Worm (Caenorhabditis elegans): Measurements from ENCODE around the gene ZK1098.12.

ZK1098.12 gene

DNA sequence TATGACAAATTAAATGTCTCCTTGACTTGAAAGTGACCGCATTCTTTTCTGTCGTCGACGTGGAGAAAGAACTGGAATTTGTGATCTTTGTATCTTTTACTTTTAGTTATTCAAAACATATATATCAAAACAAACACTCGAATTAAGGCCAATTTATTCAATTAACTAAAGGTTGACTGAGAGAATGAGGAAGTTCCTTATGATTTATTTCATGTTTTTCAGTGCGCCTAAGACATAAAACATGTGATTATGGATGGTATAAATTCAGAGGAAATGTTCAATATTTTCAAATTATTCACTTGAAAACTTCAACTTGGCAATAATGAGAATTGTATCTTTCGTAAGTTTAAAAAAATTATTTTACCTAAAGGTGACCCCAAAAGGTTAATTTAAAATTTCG is 31.4 kb upstream of the ZK1098.12 start, which contains the start of gene F55H2.8:
Gene F55H2.8 (plus strand): TSS at position 301 of the 400 bp plus-strand sequence.
- no peak for TF ChIP-seq mab-5 (tag; optimal IDR thresholded peaks at IDR 0.05)
- TF ChIP-seq cnd-1 (tag; optimal IDR thresholded peaks at IDR 0.05): no peak
- TF ChIP-seq elt-1 (tag; optimal IDR thresholded peaks at IDR 0.05; ENCODE audit: borderline replicate concordance, insufficient read depth): no peak
- no peak for TF ChIP-seq lin-32 (GFP tag; optimal IDR thresholded peaks at IDR 0.05)
- no peak for TF ChIP-seq bed-3 (GFP tag; optimal IDR thresholded peaks at IDR 0.05)
- TF ChIP-seq blmp-1 (tag; optimal IDR thresholded peaks at IDR 0.05): no peak
- TF ChIP-seq pha-4 (tag; optimal IDR thresholded peaks at IDR 0.05): no peak
- TF ChIP-seq lin-13 (tag; optimal IDR thresholded peaks at IDR 0.05): no peak
- no peak for TF ChIP-seq elt-3 (tag; optimal IDR thresholded peaks at IDR 0.05)
- no peak for TF ChIP-seq unc-62 (GFP tag; optimal IDR thresholded peaks at IDR 0.05)
- no peak for TF ChIP-seq nhr-28 (tag; optimal IDR thresholded peaks at IDR 0.05)
- TF ChIP-seq unc-120 (tag; optimal IDR thresholded peaks at IDR 0.05; ENCODE audit: poor library complexity, severe bottlenecking): no peak
- no peak for TF ChIP-seq ztf-11 (tag; optimal IDR thresholded peaks at IDR 0.05)
- no peak for TF ChIP-seq ceh-83 (GFP tag; optimal IDR thresholded peaks at IDR 0.05)
- no peak for TF ChIP-seq ceh-39 (tag; optimal IDR thresholded peaks at IDR 0.05)
- TF ChIP-seq nhr-76 (tag; optimal IDR thresholded peaks at IDR 0.05): no peak
- no peak for TF ChIP-seq snpc-4 (tag; optimal IDR thresholded peaks at IDR 0.05)
- TF ChIP-seq zip-8 (tag; optimal IDR thresholded peaks at IDR 0.05): no peak
- TF ChIP-seq nhr-237 (tag; optimal IDR thresholded peaks at IDR 0.05): no peak

DNA sequence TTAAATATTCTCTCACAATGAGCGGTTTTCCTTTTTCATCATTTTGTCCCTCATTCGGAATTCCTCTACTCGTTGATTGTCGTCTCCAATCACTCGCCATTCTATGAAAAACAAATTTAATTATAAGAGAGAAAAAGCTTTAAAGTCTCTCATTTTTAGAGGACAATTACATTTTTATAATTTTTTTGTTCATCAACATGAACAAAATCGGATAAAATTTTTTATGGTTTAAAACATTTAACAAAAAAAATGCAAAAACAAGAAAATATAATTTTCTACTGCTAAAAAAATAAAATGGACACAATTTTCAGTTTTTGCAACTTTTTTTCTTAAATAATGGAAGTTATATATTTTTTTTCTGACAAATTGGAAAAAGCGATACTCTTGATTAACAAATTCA is 28.8 kb upstream of the ZK1098.12 start, which contains the start of gene F55H2.7:
Gene F55H2.7 (minus strand): TSS at position 101 of the 400 bp plus-strand sequence.
- no peak for TF ChIP-seq mep-1 (tag; optimal IDR thresholded peaks at IDR 0.05)
- TF ChIP-seq ces-1 (GFP tag; optimal IDR thresholded peaks at IDR 0.05): no peak
- no peak for TF ChIP-seq unc-62 (GFP tag; optimal IDR thresholded peaks at IDR 0.05)
- no peak for TF ChIP-seq nhr-76 (tag; optimal IDR thresholded peaks at IDR 0.05)
- no peak for TF ChIP-seq elt-1 (tag; optimal IDR thresholded peaks at IDR 0.05; ENCODE audit: borderline replicate concordance, insufficient read depth)
- TF ChIP-seq bed-3 (GFP tag; optimal IDR thresholded peaks at IDR 0.05): no peak

DNA sequence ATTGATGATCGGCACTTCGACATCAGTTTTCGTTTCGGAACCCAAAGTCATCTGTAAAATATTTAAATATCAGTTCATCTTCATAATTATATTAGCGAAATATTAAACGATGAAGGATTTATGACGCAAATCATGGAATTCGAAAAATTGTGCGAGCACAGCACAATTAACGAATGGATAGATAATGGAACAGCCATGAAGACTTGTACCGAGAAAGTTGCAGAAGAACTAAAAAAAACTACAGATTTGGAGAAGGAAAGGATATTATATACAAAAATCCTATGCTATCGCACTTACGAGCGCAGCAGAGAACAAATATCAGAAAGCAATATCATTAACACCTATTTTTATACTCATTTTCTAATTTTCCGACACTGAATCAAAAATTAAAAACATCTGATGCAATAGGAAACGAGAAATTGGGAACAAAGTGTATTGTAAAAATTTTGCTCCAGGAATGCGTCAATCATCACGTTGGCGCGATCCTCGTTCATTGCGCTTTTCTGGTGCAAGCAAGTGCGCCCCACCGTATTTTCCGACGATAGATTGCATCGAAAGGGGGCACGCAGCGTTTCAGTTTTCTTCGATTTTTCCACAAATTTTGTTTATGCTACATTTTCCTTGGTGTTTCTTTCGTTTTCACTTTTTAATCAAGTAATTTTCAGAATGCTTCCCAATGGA is 23.4 kb upstream of the ZK1098.12 start, which contains the start of the genes clu-1 and prp-40:
Gene clu-1 (minus strand): TSS at position 51 of the 681 bp plus-strand sequence.
Gene prp-40 (plus strand): TSS at position 666 of the 681 bp plus-strand sequence.
- TF ChIP-seq ham-2 (GFP tag; optimal IDR thresholded peaks at IDR 0.05) (no peak), bed-3 (GFP tag; optimal IDR thresholded peaks at IDR 0.05) (no peak), nhr-237 (tag; optimal IDR thresholded peaks at IDR 0.05) (peak; percentile 75), lsy-2 (tag; optimal IDR thresholded peaks at IDR 0.05) (peak; percentile 82), lin-13 (tag; optimal IDR thresholded peaks at IDR 0.05) (peak; percentile 81), unc-62 (GFP tag; optimal IDR thresholded peaks at IDR 0.05) (peak; percentile 24), ztf-11 (tag; optimal IDR thresholded peaks at IDR 0.05) (no peak), unc-39 (tag; optimal IDR thresholded peaks at IDR 0.05) (no peak), nhr-28 (tag; optimal IDR thresholded peaks at IDR 0.05) (no peak), nhr-76 (tag; optimal IDR thresholded peaks at IDR 0.05) (no peak), lin-32 (GFP tag; optimal IDR thresholded peaks at IDR 0.05) (no peak), mep-1 (tag; optimal IDR thresholded peaks at IDR 0.05) (peak; percentile 63), tbx-8 (GFP tag; optimal IDR thresholded peaks at IDR 0.05) (no peak), elt-1 (tag; optimal IDR thresholded peaks at IDR 0.05; ENCODE audit: borderline replicate concordance, insufficient read depth) (peak; percentile 13), pha-4 (tag; optimal IDR thresholded peaks at IDR 0.05) (peak; percentile 88), ceh-39 (tag; optimal IDR thresholded peaks at IDR 0.05) (peak; percentile 58), ceh-83 (GFP tag; optimal IDR thresholded peaks at IDR 0.05) (no peak), nhr-2 (tag; optimal IDR thresholded peaks at IDR 0.05) (no peak), unc-120 (tag; optimal IDR thresholded peaks at IDR 0.05; ENCODE audit: poor library complexity, severe bottlenecking) (peak; percentile 30), ces-1 (GFP tag; optimal IDR thresholded peaks at IDR 0.05) (peak; percentile 72), hlh-1 (tag; optimal IDR thresholded peaks at IDR 0.05) (peak; percentile 36), M03D4.4 (tag; optimal IDR thresholded peaks at IDR 0.05) (no peak), drap-1 (GFP tag; optimal IDR thresholded peaks at IDR 0.05) (peak; percentile 15)

DNA sequence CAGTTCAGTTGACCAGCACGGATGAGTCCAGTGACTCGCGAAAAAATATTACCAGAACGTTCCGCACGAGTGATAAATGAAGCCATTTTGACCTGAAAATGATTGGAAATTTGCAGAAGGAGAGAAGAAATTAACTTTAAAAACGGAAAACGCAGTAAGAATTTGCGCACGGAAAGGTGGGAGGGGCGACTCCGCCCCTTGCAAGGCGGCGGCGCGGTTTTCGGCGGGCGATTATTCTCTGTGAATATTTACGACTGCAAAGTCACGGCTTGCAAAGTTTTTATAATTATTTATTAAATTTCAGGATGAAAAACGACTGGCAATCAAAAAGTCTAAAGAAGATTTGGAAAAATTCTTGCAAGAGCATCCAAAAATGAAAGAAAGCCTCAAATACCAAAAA is 21.3 kb upstream of the ZK1098.12 start, which contains the start of gene mrps-23:
Gene mrps-23 (minus strand): TSS at position 92 of the 400 bp plus-strand sequence.
- TF ChIP-seq ceh-83 (GFP tag; optimal IDR thresholded peaks at IDR 0.05) (peak; percentile 13), nhr-12 (tag; optimal IDR thresholded peaks at IDR 0.05) (no peak), lsy-2 (tag; optimal IDR thresholded peaks at IDR 0.05) (peak; percentile 36), cnd-1 (tag; optimal IDR thresholded peaks at IDR 0.05) (no peak), lin-13 (tag; optimal IDR thresholded peaks at IDR 0.05) (no peak), mep-1 (tag; optimal IDR thresholded peaks at IDR 0.05) (peak; percentile 16), hlh-1 (tag; optimal IDR thresholded peaks at IDR 0.05) (no peak)

Data from whole organism, mixed stage, embryonic.